Worm (Caenorhabditis elegans) whole organism, L1 larva: ENCODE data around the gene sdz-20.

Experiments
- C04F5.9 ChIP-seq: sonication (generic microtip); optimal IDR thresholded peaks from 2 replicates; lab custom pipeline; 2016; ENCODE audit warnings: missing genetic modification characterization, missing compliant biosample characterization
- C16A3.4 ChIP-seq: fragments of 150-350 bp; optimal IDR thresholded peaks from 2 replicates; lab custom pipeline; 2014; ENCODE audit warnings: missing biosample characterization, missing genetic modification characterization
- C34B4.2 ChIP-seq: sonication (generic microtip); optimal IDR thresholded peaks from 2 replicates; lab custom pipeline; 2017; ENCODE audit warnings: mild to moderate bottlenecking, missing genetic modification characterization, missing compliant biosample characterization
- aha-1 ChIP-seq: fragments of 150-350 bp; optimal IDR thresholded peaks from 2 replicates; lab custom pipeline; 2014; ENCODE audit warnings: missing biosample characterization, missing genetic modification characterization
- blmp-1 ChIP-seq: fragments of 150-350 bp; optimal IDR thresholded peaks from 2 replicates; lab custom pipeline; 2014; ENCODE audit warnings: missing biosample characterization, missing genetic modification characterization
- ceh-88 ChIP-seq: fragments of 200-800 bp; sonication (Bioruptor generic); IDR thresholded peaks from 2 replicates; pipeline ENCODE4 v1.3.6; 2022; ENCODE audit warnings: missing genetic modification characterization, missing compliant biosample characterization
- ces-1 ChIP-seq: fragments of 150-350 bp; optimal IDR thresholded peaks from 2 replicates; lab custom pipeline; 2014; ENCODE audit warnings: missing biosample characterization, missing genetic modification reagents, missing genetic modification characterization
- dsc-1 ChIP-seq: sonication (generic microtip); optimal IDR thresholded peaks from 2 replicates; lab custom pipeline; 2016; ENCODE audit warnings: mild to moderate bottlenecking, missing genetic modification characterization, missing compliant biosample characterization
- efl-1 ChIP-seq, 4 experiments: fragments of 150-350 bp; optimal IDR thresholded peaks in 3 of 4; peaks in 1 of 4; 1 replicate in 1 of 4; 2 replicates in 3 of 4; lab custom pipeline; 2014; ENCODE audit warnings: missing biosample characterization in 2 of 4, missing genetic modification characterization in 2 of 4, missing genetic modification reagents in 2 of 4
- egl-27 ChIP-seq, 2 experiments: fragments of 150-350 bp in 1 of 2; sonication (generic microtip); optimal IDR thresholded peaks; 3 replicates each; lab custom pipeline; 2017 to 2018; ENCODE audit warnings: missing biosample characterization in 2 of 2, missing genetic modification characterization in 2 of 2, missing genetic modification reagents in 2 of 2
- elt-3 ChIP-seq, 6 experiments: fragments of 150-350 bp in 1 of 6; sonication (generic microtip); optimal IDR thresholded peaks; 2 replicates each; lab custom pipeline; 2017 to 2018; ENCODE audit warnings: missing biosample characterization in 6 of 6, missing genetic modification characterization in 6 of 6, inconsistent platforms in 1 of 6
- fkh-8 ChIP-seq: sonication (generic microtip); optimal IDR thresholded peaks from 2 replicates; lab custom pipeline; 2016; ENCODE audit warnings: mild to moderate bottlenecking, missing genetic modification characterization, missing compliant biosample characterization
- fos-1 ChIP-seq: fragments of 150-350 bp; optimal IDR thresholded peaks from 2 replicates; lab custom pipeline; 2014; ENCODE audit warnings: missing biosample characterization, missing genetic modification characterization
- hlh-4 ChIP-seq: sonication (generic microtip); optimal IDR thresholded peaks from 2 replicates; lab custom pipeline; 2016; ENCODE audit warnings: mild to moderate bottlenecking, missing genetic modification characterization, missing compliant biosample characterization
- hpl-2 ChIP-seq: fragments of 150-350 bp; optimal IDR thresholded peaks from 2 replicates; lab custom pipeline; 2014; ENCODE audit warnings: missing biosample characterization, missing genetic modification reagents, missing genetic modification characterization
- irx-1 ChIP-seq: sonication (generic microtip); optimal IDR thresholded peaks from 2 replicates; lab custom pipeline; 2016; ENCODE audit warnings: missing genetic modification characterization, missing compliant biosample characterization
- jun-1 ChIP-seq: fragments of 150-350 bp; optimal IDR thresholded peaks from 2 replicates; lab custom pipeline; 2014; ENCODE audit warnings: missing biosample characterization, missing genetic modification reagents, missing genetic modification characterization
- lin-13 ChIP-seq: fragments of 150-350 bp; optimal IDR thresholded peaks from 2 replicates; lab custom pipeline; 2014; ENCODE audit warnings: missing biosample characterization, missing genetic modification reagents, missing genetic modification characterization
- lin-14 ChIP-seq: fragments of 200-800 bp; sonication (Bioruptor generic); optimal IDR thresholded peaks from 2 replicates; lab custom pipeline; 2018; ENCODE audit warnings: mild to moderate bottlenecking, missing genetic modification characterization, moderate library complexity, missing compliant biosample characterization
- lin-15B ChIP-seq: fragments of 150-350 bp; sonication (generic microtip); optimal IDR thresholded peaks from 3 replicates; lab custom pipeline; 2014; ENCODE audit warnings: missing biosample characterization, missing genetic modification characterization
- lin-35 ChIP-seq, 2 experiments: fragments of 150-350 bp; optimal IDR thresholded peaks; 2 replicates each; lab custom pipeline; 2014; ENCODE audit warnings: missing biosample characterization in 2 of 2, missing genetic modification characterization in 2 of 2, missing genetic modification reagents in 2 of 2
- lin-39 ChIP-seq: fragments of 150-350 bp; optimal IDR thresholded peaks from 2 replicates; lab custom pipeline; 2014; ENCODE audit warnings: missing biosample characterization, missing genetic modification reagents, missing genetic modification characterization
- lir-3 ChIP-seq: sonication (generic microtip); optimal IDR thresholded peaks from 2 replicates; lab custom pipeline; 2016; ENCODE audit warnings: mild to moderate bottlenecking, missing genetic modification characterization, moderate library complexity, missing compliant biosample characterization; ENCODE audit not compliant: poor library complexity
- lsy-2 ChIP-seq, 2 experiments: fragments of 150-350 bp; optimal IDR thresholded peaks; 2 replicates each; lab custom pipeline; 2014; ENCODE audit warnings: missing biosample characterization in 2 of 2, missing genetic modification characterization in 2 of 2
- mab-9 ChIP-seq: fragments of 200-800 bp; sonication (Bioruptor generic); IDR thresholded peaks from 2 replicates; pipeline ENCODE4 v1.3.6; 2022; ENCODE audit warnings: missing genetic modification reagents, missing genetic modification characterization, missing compliant biosample characterization
- mdl-1 ChIP-seq, 2 experiments: fragments of 150-350 bp; optimal IDR thresholded peaks; 2 replicates each; lab custom pipeline; 2014 to 2017; ENCODE audit warnings: missing biosample characterization in 2 of 2, missing genetic modification characterization in 2 of 2, inconsistent platforms in 1 of 2
- mef-2 ChIP-seq: fragments of 150-350 bp; optimal IDR thresholded peaks from 2 replicates; lab custom pipeline; 2014; ENCODE audit warnings: missing biosample characterization, missing genetic modification characterization
- mep-1 ChIP-seq: fragments of 150-350 bp; optimal IDR thresholded peaks from 2 replicates; lab custom pipeline; 2014; ENCODE audit warnings: missing biosample characterization, missing genetic modification characterization
- nhr-11 ChIP-seq: fragments of 150-350 bp; optimal IDR thresholded peaks from 2 replicates; lab custom pipeline; 2014; ENCODE audit warnings: missing biosample characterization, missing genetic modification characterization
- nhr-12 ChIP-seq: sonication (generic microtip); optimal IDR thresholded peaks from 2 replicates; lab custom pipeline; 2017; ENCODE audit warnings: missing biosample characterization, missing genetic modification characterization
- nhr-20 ChIP-seq: sonication (generic microtip); optimal IDR thresholded peaks from 2 replicates; lab custom pipeline; 2016; ENCODE audit warnings: mild to moderate bottlenecking, missing genetic modification characterization, missing compliant biosample characterization
- nhr-237 ChIP-seq: fragments of 150-350 bp; optimal IDR thresholded peaks from 2 replicates; lab custom pipeline; 2014; ENCODE audit warnings: missing biosample characterization, missing genetic modification characterization
- nhr-28 ChIP-seq: fragments of 150-350 bp; optimal IDR thresholded peaks from 2 replicates; lab custom pipeline; 2014; ENCODE audit warnings: missing biosample characterization, missing genetic modification characterization
- nhr-47 ChIP-seq: sonication (generic microtip); optimal IDR thresholded peaks from 2 replicates; lab custom pipeline; 2016; ENCODE audit warnings: mild to moderate bottlenecking, missing genetic modification characterization, moderate library complexity, missing compliant biosample characterization
- nhr-71 ChIP-seq: sonication (generic microtip); optimal IDR thresholded peaks from 2 replicates; lab custom pipeline; 2016; ENCODE audit warnings: mild to moderate bottlenecking, missing genetic modification characterization, moderate library complexity, missing compliant biosample characterization
- nhr-84 ChIP-seq: sonication (generic microtip); optimal IDR thresholded peaks from 2 replicates; lab custom pipeline; 2017; ENCODE audit warnings: missing biosample characterization, missing genetic modification characterization
- nhr-85 ChIP-seq: sonication (generic microtip); peaks from one replicate; lab custom pipeline; 2016; ENCODE audit warnings: missing genetic modification characterization, inconsistent platforms, missing compliant biosample characterization
- nhr-90 ChIP-seq: sonication (generic microtip); optimal IDR thresholded peaks from 2 replicates; lab custom pipeline; 2016; ENCODE audit warnings: mild to moderate bottlenecking, missing genetic modification characterization, missing compliant biosample characterization; ENCODE audit not compliant: poor library complexity
- skn-1 ChIP-seq: fragments of 150-350 bp; optimal IDR thresholded peaks from 2 replicates; lab custom pipeline; 2014; ENCODE audit warnings: missing biosample characterization, missing genetic modification characterization
- snu-23 ChIP-seq: sonication (generic microtip); optimal IDR thresholded peaks from 2 replicates; lab custom pipeline; 2016; ENCODE audit warnings: missing genetic modification characterization, missing compliant biosample characterization
- sox-4 ChIP-seq: sonication (generic microtip); optimal IDR thresholded peaks from 2 replicates; lab custom pipeline; 2016; ENCODE audit warnings: missing genetic modification characterization, missing compliant biosample characterization
- swsn-7 ChIP-seq: sonication (generic microtip); optimal IDR thresholded peaks from 2 replicates; lab custom pipeline; 2016; ENCODE audit warnings: missing genetic modification characterization, missing compliant biosample characterization
- tbx-2 ChIP-seq: sonication (generic microtip); optimal IDR thresholded peaks from 2 replicates; lab custom pipeline; 2016; ENCODE audit warnings: missing genetic modification characterization, missing compliant biosample characterization
- unc-62 ChIP-seq: fragments of 150-350 bp; optimal IDR thresholded peaks from 2 replicates; lab custom pipeline; 2014; ENCODE audit warnings: missing biosample characterization, missing genetic modification reagents, missing genetic modification characterization
- unc-86 ChIP-seq: sonication (generic microtip); optimal IDR thresholded peaks from 2 replicates; lab custom pipeline; 2016; ENCODE audit warnings: missing genetic modification characterization, missing compliant biosample characterization
- zip-4 ChIP-seq: fragments of 200-800 bp; sonication (Bioruptor generic); optimal IDR thresholded peaks from 2 replicates; lab custom pipeline; 2018; ENCODE audit warnings: mild to moderate bottlenecking, missing genetic modification characterization, moderate library complexity, missing compliant biosample characterization
- ztf-11 ChIP-seq, 2 experiments: sonication (generic microtip); optimal IDR thresholded peaks; 2 replicates each; lab custom pipeline; 2016 to 2017; ENCODE audit warnings: missing genetic modification characterization in 2 of 2, missing biosample characterization in 1 of 2, missing compliant biosample characterization in 1 of 2

The sdz-20 gene

ce11 chrIII:13343117-13343516 lies 9.3 kb downstream of the sdz-20 start, which contains the start of gene ife-1:
TSS of gene ife-1 (plus strand) at chrIII:13343417.
- TF ChIP-seq mdl-1 (tag; optimal IDR thresholded peaks at IDR 0.05; lab: Kevin White, UChicago) (no peak), lin-15B (tag; lab: Kevin White, UChicago) (no peak), nhr-237 (tag; lab: Kevin White, UChicago) (no peak), mab-9 (no peak), hlh-4 (tag; lab: Kevin White, UChicago) (no peak), lir-3 (tag; lab: Kevin White, UChicago) (no peak), nhr-28 (no peak), fos-1 (tag; lab: Kevin White, UChicago) (no peak), swsn-7 (tag; lab: Kevin White, UChicago) (no peak), egl-27 (tag; optimal IDR thresholded peaks at IDR 0.05; lab: Kevin White, UChicago) (no peak), ceh-88 (no peak), jun-1 (tag; lab: Kevin White, UChicago) (no peak), nhr-11 (tag; lab: Kevin White, UChicago) (no peak)

- TF ChIP-seq efl-1 (optimal IDR thresholded peaks at IDR 0.05; lab: Kevin White, UChicago) (no peak), efl-1 (GFP tag; optimal IDR thresholded peaks at IDR 0.05 in 1 of 2; lab: Kevin White, UChicago) (peak in 1 of 2 experiments; percentile 58), lin-13 (GFP tag; lab: Kevin White, UChicago) (no peak)
- TF ChIP-seq, all 84 proteins: peak for 1
Measured at ce11 chrIII:13343562-13344139, 9.8 kb downstream of the sdz-20 start.

DNA sequence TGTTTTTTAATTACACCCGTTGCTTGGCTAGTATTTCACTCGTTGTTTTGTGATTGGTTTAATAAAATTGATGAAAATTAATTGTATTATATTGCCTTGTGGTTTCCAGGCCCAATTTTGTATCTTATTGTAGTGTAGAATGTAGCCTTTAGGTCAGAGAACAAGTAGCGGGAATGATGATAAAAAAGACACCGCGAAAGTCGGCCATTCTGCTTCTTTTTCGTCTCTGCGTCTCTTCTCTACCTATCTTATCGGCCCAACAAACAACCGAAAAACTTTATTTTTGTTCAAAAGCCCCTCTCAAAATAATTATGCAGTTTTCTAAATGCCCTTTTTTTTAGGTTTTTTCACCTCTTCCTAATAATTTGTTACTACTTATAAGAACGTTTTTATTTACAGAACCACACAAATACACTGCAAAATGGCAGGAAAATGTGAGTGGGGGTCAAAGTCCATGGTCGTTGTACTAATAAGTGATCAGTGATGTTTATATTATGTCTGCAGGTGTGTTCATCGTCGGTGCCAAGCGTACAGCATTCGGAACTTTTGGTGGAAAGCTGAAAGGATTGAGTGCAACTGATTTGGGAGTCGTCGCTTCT lies 10.8 kb downstream of the sdz-20 start, which contains the start of gene acaa-2:
acaa-2 (plus strand) TSS at position 400 of the 599 bp plus-strand sequence.
- TF ChIP-seq aha-1 (tag; lab: Kevin White, UChicago): no peak
- TF ChIP-seq lin-35 (GFP tag; optimal IDR thresholded peaks at IDR 0.05; lab: Kevin White, UChicago): peak in 1 of 2 experiments; percentile 33
- no peak for TF ChIP-seq C34B4.2 (tag; lab: Kevin White, UChicago)
- TF ChIP-seq nhr-84 (tag; lab: Kevin White, UChicago): no peak
- peak; percentile 26 for TF ChIP-seq nhr-90 (tag; lab: Kevin White, UChicago)
- TF ChIP-seq lin-15B (tag; lab: Kevin White, UChicago): no peak
- no peak for TF ChIP-seq nhr-12 (tag; lab: Kevin White, UChicago)
- peak; percentile 52 for TF ChIP-seq blmp-1
- TF ChIP-seq skn-1: peak; percentile 81
- TF ChIP-seq lin-39 (tag; lab: Kevin White, UChicago): no peak
- TF ChIP-seq lin-13 (GFP tag; lab: Kevin White, UChicago): no peak
- no peak for TF ChIP-seq irx-1
- TF ChIP-seq lin-14: peak; percentile 44
- no peak for TF ChIP-seq unc-62 (GFP tag; lab: Kevin White, UChicago)
- TF ChIP-seq hlh-4 (tag; lab: Kevin White, UChicago): no peak
- TF ChIP-seq sox-4 (tag; lab: Kevin White, UChicago): no peak
- no peak for TF ChIP-seq nhr-28
- no peak for TF ChIP-seq unc-86 (tag; lab: Kevin White, UChicago)
- TF ChIP-seq nhr-47 (tag; lab: Kevin White, UChicago): no peak
- TF ChIP-seq nhr-20 (tag; lab: Kevin White, UChicago): peak; percentile 46
- no peak for TF ChIP-seq swsn-7 (tag; lab: Kevin White, UChicago)
- TF ChIP-seq mef-2: no peak
- TF ChIP-seq fkh-8 (tag; lab: Kevin White, UChicago): no peak
- TF ChIP-seq tbx-2 (tag; lab: Kevin White, UChicago): no peak
- TF ChIP-seq zip-4 (GFP tag; lab: Kevin White, UChicago): no peak
- no peak for TF ChIP-seq C04F5.9 (tag; lab: Kevin White, UChicago)
- no peak for TF ChIP-seq hpl-2
- TF ChIP-seq mep-1 (tag; lab: Kevin White, UChicago): no peak
- TF ChIP-seq nhr-71 (tag; lab: Kevin White, UChicago): peak; percentile 42
- peak in 1 of 6 experiments; percentile 17 for TF ChIP-seq elt-3 (tag; optimal IDR thresholded peaks at IDR 0.05; lab: Kevin White, UChicago)
- peak; percentile 54 for TF ChIP-seq snu-23 (GFP tag; lab: Kevin White, UChicago)
- TF ChIP-seq lsy-2 (tag; optimal IDR thresholded peaks at IDR 0.05; lab: Kevin White, UChicago): peak in 1 of 2 experiments; percentile 14
- no peak for TF ChIP-seq C16A3.4 (tag; lab: Kevin White, UChicago)
- TF ChIP-seq ztf-11 (tag; optimal IDR thresholded peaks at IDR 0.05; lab: Kevin White, UChicago): no peak
- peak; percentile 51 for TF ChIP-seq nhr-85 (tag; lab: Kevin White, UChicago)
- TF ChIP-seq ces-1 (GFP tag; lab: Kevin White, UChicago): no peak
- no peak for TF ChIP-seq dsc-1 (tag; lab: Kevin White, UChicago)
